Worm (Caenorhabditis elegans): ENCODE measurements around the gene T04F8.2.

- TF ChIP-seq W03F9.2 (tag; optimal IDR thresholded peaks at IDR 0.05) (no peak), him-1 (tag; optimal IDR thresholded peaks at IDR 0.05) (no peak)
These were observed 32.9 kb downstream of the T04F8.2 start for ce11 chrX:11623442-11623841.

Data from whole organism, L4/young adult.